Worm (Caenorhabditis elegans): ENCODE measurements around the gene ketn-1.

DNA sequence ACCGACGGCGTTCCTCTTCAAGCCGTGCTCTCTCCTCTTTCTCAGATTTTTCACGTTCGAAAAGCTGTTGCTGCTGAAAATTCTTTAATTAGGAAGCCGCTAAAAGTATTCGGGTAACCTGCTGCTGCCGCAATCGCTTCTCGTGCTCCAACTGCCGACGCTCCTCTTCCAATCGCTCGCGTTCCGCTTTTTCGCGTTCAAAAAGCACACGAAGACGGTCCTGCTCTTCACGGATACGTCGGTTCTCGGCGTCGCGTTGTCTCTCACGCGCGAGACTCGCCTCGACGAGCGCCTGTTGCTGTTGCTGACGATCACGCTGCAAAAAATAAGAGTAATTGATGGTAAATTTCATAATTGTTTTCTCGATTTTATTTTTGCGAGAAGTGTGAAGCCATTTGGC is 7.0 kb downstream of the ketn-1 start:
- no peak for TF ChIP-seq pqm-1 (tag; optimal IDR thresholded peaks at IDR 0.05)
- TF ChIP-seq ceh-20 (GFP tag; IDR thresholded peaks at IDR 0.05): no peak
- TF ChIP-seq F26F4.8 (GFP tag; conservative IDR thresholded peaks at IDR 0.05): no peak
- no peak for TF ChIP-seq lin-15B (tag; optimal IDR thresholded peaks at IDR 0.05)
- no peak for TF ChIP-seq madf-5 (GFP tag; IDR thresholded peaks at IDR 0.05)
- TF ChIP-seq R02D3.7 (tag; optimal IDR thresholded peaks at IDR 0.05): no peak
- no peak for TF ChIP-seq unc-39 (tag; optimal IDR thresholded peaks at IDR 0.05)
- TF ChIP-seq dmd-8 (GFP tag; IDR thresholded peaks at IDR 0.05): no peak
- no peak for TF ChIP-seq lin-1 (GFP tag; IDR thresholded peaks at IDR 0.05)
- TF ChIP-seq nhr-28 (tag; optimal IDR thresholded peaks at IDR 0.05): no peak

Measured in whole organism, L4 larva.